Worm (Caenorhabditis elegans): Measurements from ENCODE around the gene dars-1.
A peak's percentile ranks its signal among the peaks of the same experiment; 100 is the strongest.

dars-1 gene

ce11 chrIII:9490783-9491547 is at the start of gene dars-1, which contains the start of gene ctr-9:
Gene dars-1, minus strand, starts transcription at chrIII:9491215.
Gene ctr-9, plus strand, starts transcription at chrIII:9491396.
- no peak for TF ChIP-seq hlh-4 (tag; optimal IDR thresholded peaks at IDR 0.05)
- no peak for TF ChIP-seq ceh-90 (tag; optimal IDR thresholded peaks at IDR 0.05)
- no peak for TF ChIP-seq aha-1 (tag; optimal IDR thresholded peaks at IDR 0.05)
- peak in 1 of 2 experiments; percentile 52 for TF ChIP-seq efl-1 (optimal IDR thresholded peaks at IDR 0.05)
- peak; percentile 24 to 95 for TF ChIP-seq efl-1 (GFP tag; optimal IDR thresholded peaks at IDR 0.05 in 1 of 2)
- TF ChIP-seq C16A3.4 (tag; optimal IDR thresholded peaks at IDR 0.05), result no peak
- no peak for TF ChIP-seq pqm-1 (tag; optimal IDR thresholded peaks at IDR 0.05)
- TF ChIP-seq sptf-1 (tag; optimal IDR thresholded peaks at IDR 0.05), result no peak
- no peak for TF ChIP-seq nhr-237 (tag; optimal IDR thresholded peaks at IDR 0.05)
- TF ChIP-seq nhr-71 (tag; optimal IDR thresholded peaks at IDR 0.05), result peak; percentile 11
- no peak for TF ChIP-seq ceh-63 (GFP tag; optimal IDR thresholded peaks at IDR 0.05)
- TF ChIP-seq nhr-11 (tag; optimal IDR thresholded peaks at IDR 0.05), result no peak
- no peak for TF ChIP-seq grh-1 (GFP tag; IDR thresholded peaks at IDR 0.05)
- TF ChIP-seq snu-23 (GFP tag; optimal IDR thresholded peaks at IDR 0.05), result peak; percentile 24
- TF ChIP-seq lin-35 (GFP tag; optimal IDR thresholded peaks at IDR 0.05), result peak; percentile 13 to 53
- TF ChIP-seq dpl-1 (GFP tag; optimal IDR thresholded peaks at IDR 0.05), result peak; percentile 10 to 59 (median 48)
- peak; percentile 14 to 47 for TF ChIP-seq lsy-2 (tag; optimal IDR thresholded peaks at IDR 0.05)
- peak; percentile 25 for TF ChIP-seq zip-4 (GFP tag; optimal IDR thresholded peaks at IDR 0.05)
- peak; percentile 86 for TF ChIP-seq F16B12.6 (tag; optimal IDR thresholded peaks at IDR 0.05)
- no peak for TF ChIP-seq ets-5 (GFP tag; IDR thresholded peaks at IDR 0.05)
- no peak for TF ChIP-seq hlh-17 (GFP tag; optimal IDR thresholded peaks at IDR 0.05; ENCODE audit: borderline replicate concordance)
- no peak for TF ChIP-seq nhr-85 (tag)
- no peak for TF ChIP-seq egl-27 (tag; optimal IDR thresholded peaks at IDR 0.05)
- peak; percentile 13 for TF ChIP-seq nhr-47 (tag; optimal IDR thresholded peaks at IDR 0.05)
- peak in 1 of 3 experiments; percentile 0 for TF ChIP-seq ceh-82 (tag; optimal IDR thresholded peaks at IDR 0.05)
- no peak for TF ChIP-seq ceh-8 (GFP tag; optimal IDR thresholded peaks at IDR 0.05)

DNA sequence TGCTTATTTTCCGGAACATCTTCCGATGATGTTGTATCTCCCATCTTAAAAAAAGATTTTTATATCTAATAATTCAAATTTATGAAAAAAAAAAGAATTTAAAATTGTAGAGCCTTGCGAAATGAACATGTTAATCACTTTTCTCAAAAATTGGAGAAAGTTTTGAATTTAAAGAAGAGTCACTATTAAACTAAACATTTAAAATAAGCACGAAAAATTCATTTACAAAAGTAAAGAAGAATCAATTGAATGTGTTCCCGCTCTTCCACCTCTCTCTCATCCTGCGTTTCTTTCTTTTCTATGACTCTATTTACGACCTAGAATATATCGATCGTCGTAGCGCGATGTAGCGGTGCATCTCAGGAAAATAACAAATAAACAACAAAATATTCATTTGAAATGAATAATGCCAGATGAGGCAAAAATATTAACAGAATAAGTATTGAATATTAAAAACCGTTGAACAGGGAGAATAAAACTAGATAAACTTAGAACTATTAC is 47.7 kb upstream of the dars-1 start, which contains the start of gene ZK1098.3:
ZK1098.3 (minus strand) TSS at position 51 of the 501 bp plus-strand sequence.
- TF ChIP-seq isw-1 (GFP tag; IDR thresholded peaks at IDR 0.05), result no peak
- TF ChIP-seq ama-1 (optimal IDR thresholded peaks at IDR 0.05), result no peak
- TF ChIP-seq nhr-77 (tag; optimal IDR thresholded peaks at IDR 0.05), result no peak
- no peak for TF ChIP-seq alr-1 (tag; optimal IDR thresholded peaks at IDR 0.05; ENCODE audit: borderline replicate concordance)
- no peak for TF ChIP-seq swsn-7 (tag; optimal IDR thresholded peaks at IDR 0.05)
- TF ChIP-seq blmp-1 (tag; optimal IDR thresholded peaks at IDR 0.05), result peak; percentile 15
- TF ChIP-seq efl-1 (optimal IDR thresholded peaks at IDR 0.05), result peak; percentile 12 to 24
- TF ChIP-seq efl-1 (GFP tag; optimal IDR thresholded peaks at IDR 0.05 in 1 of 2), result peak in 1 of 2 experiments; percentile 14
- no peak for TF ChIP-seq tlp-1 (tag; optimal IDR thresholded peaks at IDR 0.05)
- TF ChIP-seq dpl-1 (GFP tag; optimal IDR thresholded peaks at IDR 0.05), result peak in 2 of 3 experiments; percentile 9 to 45
- TF ChIP-seq mep-1 (tag; optimal IDR thresholded peaks at IDR 0.05), result peak; percentile 49
- TF ChIP-seq lin-35 (GFP tag; optimal IDR thresholded peaks at IDR 0.05), result peak in 1 of 2 experiments; percentile 12
- TF ChIP-seq lsy-2 (tag; optimal IDR thresholded peaks at IDR 0.05), result peak; percentile 18 to 60
- no peak for TF ChIP-seq ztf-4 (tag; optimal IDR thresholded peaks at IDR 0.05)

DNA sequence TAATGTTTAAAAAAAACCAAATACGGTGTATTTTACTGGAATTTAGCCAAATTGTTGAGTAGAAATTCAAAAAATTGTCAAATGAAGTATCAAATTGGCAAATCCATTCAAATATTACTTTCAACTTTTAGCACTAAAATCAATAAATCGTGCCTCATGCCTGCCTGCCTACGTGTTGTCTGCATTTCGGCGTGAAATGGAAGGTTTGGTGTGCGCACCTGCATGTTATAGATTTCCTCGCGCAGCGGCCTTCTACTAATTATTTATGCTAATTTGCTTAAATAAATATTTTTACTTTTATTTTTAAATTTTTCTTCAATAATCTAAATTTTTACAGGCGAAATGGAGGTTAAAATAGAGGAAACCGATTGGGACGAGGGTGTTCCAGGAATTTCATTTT is 37.8 kb upstream of the dars-1 start, which contains the start of gene ZK1098.2:
ZK1098.2 (plus strand) TSS at position 336 of the 400 bp plus-strand sequence.
- TF ChIP-seq nhr-76 (tag; optimal IDR thresholded peaks at IDR 0.05), result no peak
- TF ChIP-seq nhr-19 (GFP tag; conservative IDR thresholded peaks at IDR 0.05), result no peak
- no peak for TF ChIP-seq hlh-4 (tag; optimal IDR thresholded peaks at IDR 0.05)
- no peak for TF ChIP-seq snpc-4 (tag; optimal IDR thresholded peaks at IDR 0.05)
- no peak for TF ChIP-seq nhr-28 (tag; optimal IDR thresholded peaks at IDR 0.05)
- TF ChIP-seq grh-1 (GFP tag; IDR thresholded peaks at IDR 0.05), result no peak
- no peak for TF ChIP-seq C34B4.2 (tag; optimal IDR thresholded peaks at IDR 0.05)
- no peak for TF ChIP-seq ces-1 (GFP tag; optimal IDR thresholded peaks at IDR 0.05)
- no peak for TF ChIP-seq zag-1 (tag; optimal IDR thresholded peaks at IDR 0.05)
- no peak for TF ChIP-seq alr-1 (tag; optimal IDR thresholded peaks at IDR 0.05; ENCODE audit: borderline replicate concordance)
- no peak for TF ChIP-seq nhr-77 (tag; optimal IDR thresholded peaks at IDR 0.05)
- TF ChIP-seq mab-9 (GFP tag; IDR thresholded peaks at IDR 0.05), result no peak
- TF ChIP-seq unc-86 (tag; optimal IDR thresholded peaks at IDR 0.05), result no peak
- no peak for TF ChIP-seq ztf-4 (tag; optimal IDR thresholded peaks at IDR 0.05)
- TF ChIP-seq sox-4 (tag; optimal IDR thresholded peaks at IDR 0.05), result no peak
- TF ChIP-seq pax-3 (tag; optimal IDR thresholded peaks at IDR 0.05), result no peak
- TF ChIP-seq xbp-1 (tag; optimal IDR thresholded peaks at IDR 0.05), result no peak
- peak; percentile 46 for TF ChIP-seq blmp-1 (tag; optimal IDR thresholded peaks at IDR 0.05)
- TF ChIP-seq hpl-2 (GFP tag; optimal IDR thresholded peaks at IDR 0.05), result no peak
- no peak for TF ChIP-seq Y116A8C.19 (tag; optimal IDR thresholded peaks at IDR 0.05; ENCODE audit: borderline replicate concordance)
- TF ChIP-seq tlp-1 (tag; optimal IDR thresholded peaks at IDR 0.05), result no peak
